Fruit fly (Drosophila melanogaster): Measurements from ENCODE around the gene CG18223.

CG18223 gene

dm6 chr3L:18898770-18899278 is 21.3 kb downstream of the CG18223 start, which contains the start of gene RpL26 (continued):
- TF ChIP-seq CG8290 (GFP tag; optimal IDR thresholded peaks at IDR 0.05) = peak; percentile 71
- no peak for TF ChIP-seq CG8290 (tag; optimal IDR thresholded peaks at IDR 0.05)
- TF ChIP-seq CG2889 (GFP tag; IDR thresholded peaks at IDR 0.05) = no peak
- peak; percentile 82 for TF ChIP-seq pzg (GFP tag; optimal IDR thresholded peaks at IDR 0.05)
- peak; percentile 76 for TF ChIP-seq NFAT (GFP tag; IDR thresholded peaks at IDR 0.05)
- peak; percentile 74 for TF ChIP-seq Hr3 (GFP tag; optimal IDR thresholded peaks at IDR 0.05)
- TF ChIP-seq oc (tag; optimal IDR thresholded peaks at IDR 0.05) = no peak
- TF ChIP-seq Dad (GFP tag; optimal IDR thresholded peaks at IDR 0.05) = peak; percentile 72
- no peak for TF ChIP-seq Asciz (GFP tag; optimal IDR thresholded peaks at IDR 0.05)
- TF ChIP-seq unc-4 (GFP tag; IDR thresholded peaks at IDR 0.05; ENCODE audit: partially characterized antibody) = peak; percentile 94
- peak; percentile 24 for TF ChIP-seq CG8359 (GFP tag; optimal IDR thresholded peaks at IDR 0.05; ENCODE audit: borderline replicate concordance)
- peak; percentile 62; the same call in 1 of the 2 replicates for TF ChIP-seq CG10366 (GFP tag; IDR thresholded peaks at IDR 0.05)
- TF ChIP-seq CG13424 (tag; optimal IDR thresholded peaks at IDR 0.05) = peak; percentile 87
- TF ChIP-seq dysf (GFP tag; IDR thresholded peaks at IDR 0.05) = peak; percentile 84; the same call in 2 of the 3 replicates
- TF ChIP-seq run (tag; optimal IDR thresholded peaks at IDR 0.05) = no peak
- TF ChIP-seq bigmax (GFP tag; optimal IDR thresholded peaks at IDR 0.05) = no peak
- TF ChIP-seq Hr39 (optimal IDR thresholded peaks at IDR 0.05) = no peak
- no peak for TF ChIP-seq Hmr (GFP tag; optimal IDR thresholded peaks at IDR 0.05)
- TF ChIP-seq insv (GFP tag; optimal IDR thresholded peaks at IDR 0.05) = peak; percentile 94 to 99
- TF ChIP-seq fd96Cb (tag; optimal IDR thresholded peaks at IDR 0.05) = peak; percentile 42
- no peak for TF ChIP-seq dati (GFP tag; IDR thresholded peaks at IDR 0.05)
- peak; percentile 96 for TF ChIP-seq zen2 (GFP tag; IDR thresholded peaks at IDR 0.05; ENCODE audit: partially characterized antibody)
- TF ChIP-seq bowl (GFP tag; IDR thresholded peaks at IDR 0.05) = no peak
- peak; percentile 34 for TF ChIP-seq Dp (GFP tag; optimal IDR thresholded peaks at IDR 0.05)
- TF ChIP-seq Fer2 (tag; optimal IDR thresholded peaks at IDR 0.05) = peak; percentile 53
- TF ChIP-seq wor (GFP tag; IDR thresholded peaks at IDR 0.05) = peak; percentile 34; the same call in 1 of the 2 replicates
- TF ChIP-seq CG12659 (GFP tag; optimal IDR thresholded peaks at IDR 0.05) = peak; percentile 89
- peak; percentile 73 for TF ChIP-seq dmrt11E (tag; optimal IDR thresholded peaks at IDR 0.05)
- peak; percentile 53 for TF ChIP-seq Hmx (GFP tag; optimal IDR thresholded peaks at IDR 0.05)
- no peak for TF ChIP-seq cg (GFP tag; optimal IDR thresholded peaks at IDR 0.05)
- peak; percentile 42 for TF ChIP-seq gcm (GFP tag; optimal IDR thresholded peaks at IDR 0.05)
- TF ChIP-seq Nf-YB (GFP tag; optimal IDR thresholded peaks at IDR 0.05) = peak; percentile 56
- peak; percentile 76 for TF ChIP-seq CG7357 (GFP tag; IDR thresholded peaks at IDR 0.05)
- peak; percentile 80 for TF ChIP-seq Rfx (GFP tag; IDR thresholded peaks at IDR 0.05)
- no peak for TF ChIP-seq CG1832 (GFP tag; optimal IDR thresholded peaks at IDR 0.05)
- TF ChIP-seq CG12236 (GFP tag; optimal IDR thresholded peaks at IDR 0.05) = peak; percentile 6
- peak; percentile 96 for TF ChIP-seq row (GFP tag; IDR thresholded peaks at IDR 0.05)
- TF ChIP-seq CG7556 (GFP tag; optimal IDR thresholded peaks at IDR 0.05) = peak; percentile 52
- peak; percentile 51; the same call in 1 of the 2 replicates for TF ChIP-seq toy (GFP tag; IDR thresholded peaks at IDR 0.05)
- peak; percentile 71 for TF ChIP-seq CG32532 (GFP tag; IDR thresholded peaks at IDR 0.05)
- TF ChIP-seq CG32772 (GFP tag; IDR thresholded peaks at IDR 0.05) = peak; percentile 50
- TF ChIP-seq Deaf1 (tag; optimal IDR thresholded peaks at IDR 0.05) = no peak
- peak; percentile 64 for TF ChIP-seq ind (GFP tag; optimal IDR thresholded peaks at IDR 0.05)
- peak; percentile 99 for TF ChIP-seq CG16813 (GFP tag; IDR thresholded peaks at IDR 0.05; ENCODE audit: partially characterized antibody)
- no peak for TF ChIP-seq Vsx1 (GFP tag; optimal IDR thresholded peaks at IDR 0.05)
- TF ChIP-seq lola (GFP tag; optimal IDR thresholded peaks at IDR 0.05) = peak in 1 of 3 experiments; percentile 77
- peak; percentile 65 for TF ChIP-seq crc (GFP tag; optimal IDR thresholded peaks at IDR 0.05)
- no peak; the same call in 2 of the 3 replicates for TF ChIP-seq gce (GFP tag; IDR thresholded peaks at IDR 0.05)
- TF ChIP-seq B-H2 (GFP tag; optimal IDR thresholded peaks at IDR 0.05) = peak; percentile 83
- peak; percentile 89 for TF ChIP-seq CG30403 (GFP tag; optimal IDR thresholded peaks at IDR 0.05)
